Worm (Caenorhabditis elegans): ENCODE data around the gene Y53F4B.51.
A peak's percentile ranks its signal among the peaks of the same experiment; 100 is the strongest.

Gene Y53F4B.51

ce11 chrII:15025599-15026164 is 11.4 kb upstream of the Y53F4B.51 start, which contains the start of gene cmtr-1 (continued):
- TF ChIP-seq mes-2 (tag; optimal IDR thresholded peaks at IDR 0.05; ENCODE audit: poor library complexity, severe bottlenecking): peak; percentile 98
- peak; percentile 96 for TF ChIP-seq nhr-102 (tag; optimal IDR thresholded peaks at IDR 0.05)
- peak; percentile 91 for TF ChIP-seq pha-4 (GFP tag; IDR thresholded peaks at IDR 0.05)
- no peak for TF ChIP-seq pha-4 (tag; optimal IDR thresholded peaks at IDR 0.05)
- no peak for TF ChIP-seq egl-27 (tag; optimal IDR thresholded peaks at IDR 0.05)

ce11 chrII:15025100-15025499 is 10.9 kb upstream of the Y53F4B.51 start:
- TF ChIP-seq set-16 (GFP tag; IDR thresholded peaks at IDR 0.05) (no peak), fos-1 (tag; optimal IDR thresholded peaks at IDR 0.05) (no peak), lsy-2 (tag; optimal IDR thresholded peaks at IDR 0.05) (peak in 1 of 2 experiments; percentile 56)

ce11 chrII:15018923-15019322 is 4.7 kb upstream of the Y53F4B.51 start, which contains the start of gene Y53F4B.12:
Gene Y53F4B.12, plus strand, starts transcription at chrII:15019223.
- TF ChIP-seq duxl-1 (tag; optimal IDR thresholded peaks at IDR 0.05; ENCODE audit: poor library complexity) (no peak), nhr-10 (tag; optimal IDR thresholded peaks at IDR 0.05) (no peak)

- TF ChIP-seq ama-1 (optimal IDR thresholded peaks at IDR 0.05) (no peak), nhr-42 (GFP tag; IDR thresholded peaks at IDR 0.05) (no peak), F49E8.2 (tag; optimal IDR thresholded peaks at IDR 0.05; ENCODE audit: borderline replicate concordance) (no peak), mep-1 (tag; optimal IDR thresholded peaks at IDR 0.05) (no peak), ceh-20 (GFP tag; IDR thresholded peaks at IDR 0.05) (no peak), vab-7 (GFP tag; IDR thresholded peaks at IDR 0.05) (no peak), ztf-11 (tag; optimal IDR thresholded peaks at IDR 0.05) (no peak), nhr-102 (tag; optimal IDR thresholded peaks at IDR 0.05) (no peak), tra-1 (GFP tag; IDR thresholded peaks at IDR 0.05) (no peak), unc-39 (tag; optimal IDR thresholded peaks at IDR 0.05) (no peak)
Observed at ce11 chrII:15015669-15016068, 1.4 kb upstream of the Y53F4B.51 start.

ce11 chrII:15010366-15011235 is 3.6 kb downstream of the Y53F4B.51 start, which contains the start of the genes Y53F4B.9 and Y53F4B.11:
Gene Y53F4B.9, minus strand, starts transcription at chrII:15010416.
Gene Y53F4B.11, plus strand, starts transcription at chrII:15010748.
- no peak for TF ChIP-seq spr-1 (tag; optimal IDR thresholded peaks at IDR 0.05)
- peak; percentile 55 for TF ChIP-seq ama-1 (optimal IDR thresholded peaks at IDR 0.05)
- peak; percentile 73 for TF ChIP-seq mep-1 (tag; optimal IDR thresholded peaks at IDR 0.05)
- TF ChIP-seq egl-27 (tag; optimal IDR thresholded peaks at IDR 0.05): no peak
- no peak for TF ChIP-seq ceh-32 (tag; optimal IDR thresholded peaks at IDR 0.05; ENCODE audit: poor library complexity)
- no peak for TF ChIP-seq T20F7.1 (GFP tag; optimal IDR thresholded peaks at IDR 0.05)
- TF ChIP-seq unc-62 (GFP tag; optimal IDR thresholded peaks at IDR 0.05 in 1 of 2): no peak
- TF ChIP-seq unc-62 (tag; optimal IDR thresholded peaks at IDR 0.05): no peak
- TF ChIP-seq nhr-42 (GFP tag; IDR thresholded peaks at IDR 0.05): peak; percentile 78
- TF ChIP-seq madf-9 (GFP tag; conservative IDR thresholded peaks at IDR 0.05): peak; percentile 69
- no peak for TF ChIP-seq cey-2 (tag; optimal IDR thresholded peaks at IDR 0.05; ENCODE audit: borderline replicate concordance, insufficient read depth)
- TF ChIP-seq spr-3 (GFP tag; optimal IDR thresholded peaks at IDR 0.05): no peak
- TF ChIP-seq nhr-237 (tag; optimal IDR thresholded peaks at IDR 0.05): no peak
- TF ChIP-seq T26A8.4 (GFP tag; IDR thresholded peaks at IDR 0.05): 0 out of 2 replicates have a peak, but pooled peaks have one; percentile 10
- TF ChIP-seq vab-7 (GFP tag; IDR thresholded peaks at IDR 0.05): 0 out of 2 replicates have a peak, but pooled peaks have one; percentile 29
- TF ChIP-seq aly-2 (tag; optimal IDR thresholded peaks at IDR 0.05): no peak
- TF ChIP-seq nhr-102 (tag; optimal IDR thresholded peaks at IDR 0.05): no peak
- TF ChIP-seq F26F4.8 (GFP tag; conservative IDR thresholded peaks at IDR 0.05): no peak
- no peak for TF ChIP-seq saeg-2 (GFP tag; IDR thresholded peaks at IDR 0.05)
- TF ChIP-seq unc-130 (GFP tag; optimal IDR thresholded peaks at IDR 0.05): peak; percentile 73
- no peak for TF ChIP-seq lim-7 (GFP tag; IDR thresholded peaks at IDR 0.05)
- no peak for TF ChIP-seq Y5F2A.4 (GFP tag; optimal IDR thresholded peaks at IDR 0.05)
- no peak for TF ChIP-seq nhr-10 (tag; optimal IDR thresholded peaks at IDR 0.05)
- peak; percentile 87 for TF ChIP-seq mes-2 (tag; optimal IDR thresholded peaks at IDR 0.05; ENCODE audit: poor library complexity, severe bottlenecking)
- TF ChIP-seq nhr-111 (GFP tag; optimal IDR thresholded peaks at IDR 0.05): no peak
- TF ChIP-seq php-3 (GFP tag; IDR thresholded peaks at IDR 0.05): no peak
- no peak for TF ChIP-seq mxl-3 (GFP tag; optimal IDR thresholded peaks at IDR 0.05)
- TF ChIP-seq hlh-11 (tag; optimal IDR thresholded peaks at IDR 0.05): peak; percentile 22
- TF ChIP-seq unc-39 (tag; optimal IDR thresholded peaks at IDR 0.05): no peak
